Fruit fly (Drosophila melanogaster) whole organism, embryonic: ENCODE results near the gene bumpel.

Source experiments
- BEAF-32 ChIP-seq: fragments of 200-800 bp; sonication (Bioruptor generic); optimal IDR thresholded peaks from 3 replicates; lab custom pipeline; 2017; ENCODE audit warnings: missing biosample characterization, missing genetic modification characterization, mild to moderate bottlenecking, moderate library complexity, missing genetic modification reagents
- CG10321 ChIP-seq: fragments of 200-800 bp; sonication (Bioruptor generic); IDR thresholded peaks from 2 replicates; pipeline ENCODE4 v1.3.6; 2022; ENCODE audit warnings: missing biosample characterization, missing genetic modification characterization
- CG10366 ChIP-seq: fragments of 200-800 bp; sonication (Bioruptor generic); IDR thresholded peaks from 2 replicates; pipeline ENCODE4 v1.3.6; 2022; ENCODE audit warnings: missing biosample characterization, missing genetic modification characterization
- CG11085 ChIP-seq: fragments of 200-800 bp; sonication (Bioruptor generic); IDR thresholded peaks from 2 replicates; pipeline ENCODE4 v1.3.6; 2022; ENCODE audit warnings: missing biosample characterization, missing genetic modification characterization
- CG11093 ChIP-seq: fragments of 200-800 bp; sonication (Bioruptor generic); IDR thresholded peaks from 3 replicates; pipeline ENCODE4 v1.3.6; 2022; ENCODE audit warnings: missing biosample characterization, missing genetic modification characterization
- CG15479 ChIP-seq: fragments of 200-800 bp; sonication (Bioruptor generic); optimal IDR thresholded peaks from 3 replicates; lab custom pipeline; 2019; ENCODE audit warnings: missing biosample characterization, mild to moderate bottlenecking, missing genetic modification characterization, moderate library complexity
- CG15514 ChIP-seq: fragments of 200-800 bp; sonication (Bioruptor generic); optimal IDR thresholded peaks from 3 replicates; lab custom pipeline; 2017; ENCODE audit warnings: missing biosample characterization, missing genetic modification characterization, mild to moderate bottlenecking, moderate library complexity, missing genetic modification reagents
- CG16813 ChIP-seq: fragments of 200-800 bp; sonication (Bioruptor generic); IDR thresholded peaks from 3 replicates; pipeline ENCODE4 v1.3.6; 2022; ENCODE audit warnings: missing biosample characterization, missing genetic modification characterization; ENCODE audit not compliant: partially characterized antibody
- CG17186 ChIP-seq: fragments of 200-800 bp; sonication (Bioruptor generic); optimal IDR thresholded peaks from 3 replicates; lab custom pipeline; 2017; ENCODE audit warnings: missing biosample characterization, missing genetic modification reagents, missing genetic modification characterization
- CG17359 ChIP-seq: fragments of 200-800 bp; sonication (Bioruptor generic); optimal IDR thresholded peaks from 3 replicates; lab custom pipeline; 2018; ENCODE audit warnings: missing biosample characterization, mild to moderate bottlenecking, missing genetic modification characterization, moderate library complexity
- CG17802 ChIP-seq: fragments of 200-800 bp; sonication (Bioruptor generic); optimal IDR thresholded peaks from 2 replicates; lab custom pipeline; 2018; ENCODE audit warnings: missing biosample characterization, mild to moderate bottlenecking, missing genetic modification characterization, moderate library complexity
- CG2116 ChIP-seq: fragments of 200-800 bp; sonication (Bioruptor generic); optimal IDR thresholded peaks from 3 replicates; lab custom pipeline; 2018; ENCODE audit warnings: missing biosample characterization, mild to moderate bottlenecking, missing genetic modification characterization
- CG2199 ChIP-seq: fragments of 200-800 bp; sonication (Bioruptor generic); IDR thresholded peaks from 3 replicates; pipeline ENCODE4 v1.3.6; 2022; ENCODE audit warnings: missing biosample characterization, missing genetic modification characterization
- CG31224 ChIP-seq: fragments of 200-800 bp; sonication (Bioruptor generic); IDR thresholded peaks from 2 replicates; pipeline ENCODE4 v1.3.6; 2022; ENCODE audit warnings: missing biosample characterization, missing genetic modification characterization
- CG34376 ChIP-seq: fragments of 200-800 bp; sonication (Bioruptor generic); optimal IDR thresholded peaks from 2 replicates; lab custom pipeline; 2018; ENCODE audit warnings: missing biosample characterization, mild to moderate bottlenecking, missing genetic modification characterization
- CG43689 ChIP-seq: fragments of 200-800 bp; sonication (Bioruptor generic); IDR thresholded peaks from 2 replicates; pipeline ENCODE4 v1.3.6; 2022; ENCODE audit warnings: missing biosample characterization, missing genetic modification characterization
- CG6683 ChIP-seq: fragments of 200-800 bp; sonication (Bioruptor generic); optimal IDR thresholded peaks from 2 replicates; lab custom pipeline; 2017; ENCODE audit warnings: missing biosample characterization, mild to moderate bottlenecking, missing genetic modification characterization, missing genetic modification reagents
- CG6791 ChIP-seq: fragments of 200-800 bp; sonication (Bioruptor generic); IDR thresholded peaks from 3 replicates; pipeline ENCODE4 v1.3.6; 2022; ENCODE audit warnings: missing biosample characterization, missing genetic modification characterization; ENCODE audit not compliant: partially characterized antibody
- CG8388 ChIP-seq: fragments of 200-800 bp; sonication (Bioruptor generic); optimal IDR thresholded peaks from 2 replicates; lab custom pipeline; 2019; ENCODE audit warnings: missing biosample characterization, mild to moderate bottlenecking, missing genetic modification characterization, moderate library complexity
- CG8924 ChIP-seq: fragments of 200-800 bp; optimal IDR thresholded peaks from 3 replicates; lab custom pipeline; 2019; ENCODE audit warnings: missing biosample characterization, mild to moderate bottlenecking, missing genetic modification characterization, moderate library complexity
- CG9876 ChIP-seq: fragments of 200-800 bp; sonication (Bioruptor generic); optimal IDR thresholded peaks from 2 replicates; lab custom pipeline; 2016; ENCODE audit warnings: missing biosample characterization, missing genetic modification characterization
- CG9932 ChIP-seq: fragments of 200-800 bp; sonication (Bioruptor generic); IDR thresholded peaks from 2 replicates; pipeline ENCODE4 v1.3.6; 2022; ENCODE audit warnings: missing biosample characterization, missing genetic modification characterization
- Doc2 ChIP-seq: fragments of 200-800 bp; sonication (Bioruptor generic); IDR thresholded peaks from 2 replicates; pipeline ENCODE4 v1.3.6; 2022; ENCODE audit warnings: missing biosample characterization, missing genetic modification characterization
- Dref ChIP-seq: fragments of 200-800 bp; sonication (Bioruptor generic); IDR thresholded peaks from 2 replicates; pipeline ENCODE4 v1.3.6; 2022; ENCODE audit warnings: missing biosample characterization, missing genetic modification characterization
- Eip74EF ChIP-seq, 2 experiments: fragments of 200-800 bp in 1 of 2; fragments of >200 bp in 1 of 2; sonication (Bioruptor generic) in 1 of 2; optimal IDR thresholded peaks; 2 replicates each; lab custom pipeline; 2017 to 2019; ENCODE audit warnings: missing biosample characterization in 2 of 2, missing genetic modification characterization in 2 of 2, mild to moderate bottlenecking in 1 of 2, moderate library complexity in 1 of 2
- Fer3 ChIP-seq: fragments of 200-800 bp; sonication (Bioruptor generic); optimal IDR thresholded peaks from 2 replicates; lab custom pipeline; 2018; ENCODE audit warnings: missing biosample characterization, mild to moderate bottlenecking, missing genetic modification characterization, moderate library complexity
- Hr3 ChIP-seq: fragments of 200-800 bp; sonication (Bioruptor generic); optimal IDR thresholded peaks from 3 replicates; lab custom pipeline; 2016; ENCODE audit warnings: missing biosample characterization, missing genetic modification characterization
- MBD-R2 ChIP-seq: fragments of 200-800 bp; sonication (Bioruptor generic); IDR thresholded peaks from 2 replicates; pipeline ENCODE4 v1.3.6; 2022; ENCODE audit warnings: missing biosample characterization, missing genetic modification characterization
- NC2α ChIP-seq: fragments of 200-800 bp; sonication (Bioruptor generic); optimal IDR thresholded peaks from 2 replicates; lab custom pipeline; 2016; ENCODE audit warnings: missing biosample characterization, missing genetic modification characterization
- Nf-YC ChIP-seq: fragments of 200-800 bp; optimal IDR thresholded peaks from 3 replicates; lab custom pipeline; 2019; ENCODE audit warnings: missing biosample characterization, mild to moderate bottlenecking, missing genetic modification characterization, moderate library complexity
- Ptx1 ChIP-seq: fragments of 200-800 bp; sonication (Bioruptor generic); IDR thresholded peaks from 2 replicates; pipeline ENCODE4 v1.3.6; 2022; ENCODE audit warnings: missing biosample characterization, missing genetic modification characterization
- Sry-δ ChIP-seq: fragments of 200-800 bp; sonication (Bioruptor generic); optimal IDR thresholded peaks from 2 replicates; lab custom pipeline; 2016; ENCODE audit warnings: missing biosample characterization, missing genetic modification characterization
- Trl ChIP-seq, 3 experiments: fragments of >200 bp in 2 of 3; fragments of 200-800 bp in 1 of 3; sonication (Bioruptor generic) in 1 of 3; optimal IDR thresholded peaks; 2 replicates in 1 of 3; 3 replicates in 2 of 3; lab custom pipeline; 2016 to 2017; ENCODE audit warnings: missing biosample characterization in 1 of 3, missing genetic modification characterization in 1 of 3
- ap ChIP-seq: fragments of 200-800 bp; sonication (Bioruptor generic); IDR thresholded peaks from 2 replicates; pipeline ENCODE4 v1.3.6; 2022; ENCODE audit warnings: missing biosample characterization, missing genetic modification characterization
- ara ChIP-seq: fragments of 200-800 bp; sonication (Bioruptor generic); IDR thresholded peaks from 2 replicates; pipeline ENCODE4 v1.3.6; 2022; ENCODE audit warnings: missing biosample characterization, missing genetic modification characterization
- crc ChIP-seq: fragments of 200-800 bp; sonication (Bioruptor generic); optimal IDR thresholded peaks from 2 replicates; lab custom pipeline; 2016; ENCODE audit warnings: missing biosample characterization, missing genetic modification characterization
- crp ChIP-seq, 2 experiments: fragments of 200-800 bp; sonication (Bioruptor generic); optimal IDR thresholded peaks; 2 replicates in 1 of 2; 3 replicates in 1 of 2; lab custom pipeline; 2017; ENCODE audit warnings: missing biosample characterization in 2 of 2, missing genetic modification characterization in 2 of 2, mild to moderate bottlenecking in 1 of 2, moderate library complexity in 1 of 2
- exex ChIP-seq: fragments of 200-800 bp; sonication (Bioruptor generic); optimal IDR thresholded peaks from 4 replicates; lab custom pipeline; 2018; ENCODE audit warnings: missing biosample characterization, mild to moderate bottlenecking, missing genetic modification characterization, moderate library complexity
- fru ChIP-seq: fragments of >200 bp; optimal IDR thresholded peaks from 2 replicates; lab custom pipeline; 2017
- ftz-f1 ChIP-seq: fragments of 200-800 bp; sonication (Bioruptor generic); optimal IDR thresholded peaks from 2 replicates; lab custom pipeline; 2016; ENCODE audit warnings: missing biosample characterization, missing genetic modification characterization
- grn ChIP-seq: fragments of 200-800 bp; sonication (Bioruptor generic); optimal IDR thresholded peaks from 3 replicates; lab custom pipeline; 2017; ENCODE audit warnings: missing biosample characterization, missing genetic modification characterization
- gsb ChIP-seq: fragments of 200-800 bp; sonication (Bioruptor generic); IDR thresholded peaks from 2 replicates; pipeline ENCODE4 v1.3.6; 2022; ENCODE audit warnings: missing biosample characterization, missing genetic modification characterization
- klu ChIP-seq: fragments of 200-800 bp; sonication (Bioruptor generic); IDR thresholded peaks from 2 replicates; pipeline ENCODE4 v1.3.6; 2022; ENCODE audit warnings: missing biosample characterization, missing genetic modification characterization
- lab ChIP-seq: fragments of 200-800 bp; sonication (Bioruptor generic); optimal IDR thresholded peaks from 3 replicates; lab custom pipeline; 2017; ENCODE audit warnings: missing biosample characterization, missing genetic modification characterization, mild to moderate bottlenecking, moderate library complexity, missing genetic modification reagents
- lola ChIP-seq, 3 experiments: fragments of >200 bp in 2 of 3; fragments of 200-800 bp in 1 of 3; sonication (Bioruptor generic) in 1 of 3; optimal IDR thresholded peaks; 2 replicates each; lab custom pipeline; 2017 to 2019; ENCODE audit warnings: missing biosample characterization in 3 of 3, missing genetic modification characterization in 3 of 3, mild to moderate bottlenecking in 1 of 3, moderate library complexity in 1 of 3
- pum ChIP-seq: fragments of 200-800 bp; sonication (Bioruptor generic); optimal IDR thresholded peaks from 2 replicates; lab custom pipeline; 2016; ENCODE audit warnings: missing biosample characterization, missing genetic modification characterization
- sob ChIP-seq: fragments of 200-800 bp; sonication (Bioruptor generic); IDR thresholded peaks from 2 replicates; pipeline ENCODE4 v1.3.6; 2022; ENCODE audit warnings: missing biosample characterization, missing genetic modification characterization
- sug ChIP-seq: fragments of 200-800 bp; optimal IDR thresholded peaks from 2 replicates; lab custom pipeline; 2019; ENCODE audit warnings: missing biosample characterization, mild to moderate bottlenecking, missing genetic modification characterization, moderate library complexity
- vnd ChIP-seq: fragments of 200-800 bp; sonication (Bioruptor generic); IDR thresholded peaks from 3 replicates; pipeline ENCODE4 v1.3.6; 2022; ENCODE audit warnings: missing biosample characterization, missing genetic modification characterization; ENCODE audit not compliant: partially characterized antibody

The bumpel gene

DNA sequence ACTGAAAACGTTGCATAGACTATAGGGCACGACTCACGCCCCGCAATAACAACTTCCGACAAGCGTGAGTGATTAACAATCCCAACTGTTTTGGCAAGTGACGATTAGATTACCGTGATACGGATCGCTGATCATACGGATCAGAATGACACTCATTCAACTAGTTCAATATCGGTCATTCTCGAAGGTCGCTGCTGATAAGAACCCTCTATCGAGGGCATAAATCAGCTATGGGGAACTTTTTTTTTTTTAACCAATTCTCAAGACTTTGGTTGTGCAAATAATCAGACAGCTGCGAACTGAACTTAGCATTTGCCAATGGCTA, 40.3 kb upstream of the bumpel start:
- 0 out of 2 replicates have a peak, but pooled peaks have one; percentile 4 for TF ChIP-seq klu
- peak; percentile 28 for TF ChIP-seq CG34376 (GFP tag; lab: Kevin White, UChicago)
- no peak for TF ChIP-seq Doc2 (GFP tag; lab: Robert Waterston, UW)
- no peak for TF ChIP-seq NC2α (GFP tag; lab: Kevin White, UChicago)
- TF ChIP-seq sug (tag; lab: Kevin White, UChicago), result peak; percentile 40
- no peak for TF ChIP-seq Hr3
- TF ChIP-seq crp (GFP tag; optimal IDR thresholded peaks at IDR 0.05; lab: Kevin White, UChicago), result no peak
- no peak for TF ChIP-seq MBD-R2 (GFP tag; lab: Robert Waterston, UW)
- TF ChIP-seq CG6683 (GFP tag; lab: Kevin White, UChicago), result no peak
- TF ChIP-seq CG43689, result no peak
- peak; percentile 65 for TF ChIP-seq exex (tag; lab: Kevin White, UChicago)
- TF ChIP-seq ftz-f1, result peak; percentile 27
- TF ChIP-seq sob (GFP tag; lab: Robert Waterston, UW), result no peak; the same call in 1 of the 2 replicates
- TF ChIP-seq CG31224 (GFP tag; lab: Robert Waterston, UW), result no peak
- TF ChIP-seq Eip74EF (GFP tag; optimal IDR thresholded peaks at IDR 0.05; lab: Kevin White, UChicago), result no peak
- no peak for TF ChIP-seq CG15514 (GFP tag; lab: Kevin White, UChicago)
- TF ChIP-seq CG15479 (GFP tag; lab: Kevin White, UChicago), result no peak
- TF ChIP-seq CG10366 (GFP tag; lab: Robert Waterston, UW), result no peak
- no peak for TF ChIP-seq Trl (optimal IDR thresholded peaks at IDR 0.05; lab: Kevin White, UChicago)
- no peak for TF ChIP-seq Trl (GFP tag; optimal IDR thresholded peaks at IDR 0.05; lab: Kevin White, UChicago)
- no peak for TF ChIP-seq Fer3 (tag; lab: Kevin White, UChicago)
- no peak for TF ChIP-seq CG17802 (tag; lab: Kevin White, UChicago)
- no peak for TF ChIP-seq Nf-YC (tag; lab: Kevin White, UChicago)
- no peak for TF ChIP-seq CG17359 (tag; lab: Kevin White, UChicago)
- TF ChIP-seq CG8388, result no peak
- no peak for TF ChIP-seq Dref
- peak; percentile 92 for TF ChIP-seq grn (GFP tag; lab: Kevin White, UChicago)
- 0 out of 3 replicates have a peak, but pooled peaks have one; percentile 23 for TF ChIP-seq vnd (GFP tag; lab: Robert Waterston, UW)
- no peak for TF ChIP-seq CG2199 (GFP tag; lab: Robert Waterston, UW)

DNA sequence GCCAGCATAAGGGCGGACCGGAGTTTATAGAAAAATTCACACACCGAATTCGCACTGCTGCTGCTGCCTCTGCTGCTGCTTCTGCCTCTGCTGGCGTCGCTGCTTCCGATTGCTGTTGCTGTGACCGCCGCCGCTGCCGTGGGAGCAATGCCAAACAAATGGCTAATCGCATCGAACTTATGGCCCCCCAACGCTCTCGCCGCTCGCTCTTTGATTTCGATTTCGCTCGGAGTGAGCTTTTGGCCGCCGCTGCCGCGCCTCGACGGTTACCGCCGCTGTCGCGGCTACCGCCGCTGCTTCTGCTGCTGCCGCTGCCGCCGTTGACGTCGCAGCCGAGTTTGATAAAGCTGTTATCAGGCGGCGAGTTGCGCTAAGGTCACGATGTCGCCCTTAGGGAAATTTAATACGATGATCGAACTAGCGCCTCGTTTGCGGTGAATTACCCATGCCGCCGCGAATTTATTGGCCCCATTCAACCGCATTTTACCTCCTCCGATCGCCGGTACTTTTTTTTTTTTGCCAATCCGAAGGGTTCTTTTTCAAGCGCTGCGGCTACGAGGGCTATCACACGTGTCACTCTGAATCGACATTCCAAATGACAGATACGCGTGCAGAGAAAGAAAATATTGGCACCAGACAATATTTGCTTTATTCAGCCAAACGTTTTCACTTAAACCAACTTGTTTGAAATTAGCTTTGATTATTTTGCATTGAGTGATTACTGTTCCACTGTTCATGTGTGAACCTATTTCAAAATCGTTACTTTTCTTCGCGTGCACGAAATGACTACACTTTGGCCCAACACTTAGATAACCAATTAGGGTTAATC, 39.8 kb upstream of the bumpel start:
- TF ChIP-seq CG9876 (GFP tag; lab: Kevin White, UChicago) (peak; percentile 37), lab (GFP tag; lab: Kevin White, UChicago) (peak; percentile 86), gsb (GFP tag; lab: Robert Waterston, UW) (peak; percentile 83), Sry-δ (GFP tag; lab: Kevin White, UChicago) (peak; percentile 25), CG6791 (no peak), CG11085 (GFP tag; lab: Robert Waterston, UW) (peak; percentile 71), ara (peak; percentile 67; the same call in 1 of the 2 replicates), CG9932 (GFP tag; lab: Robert Waterston, UW) (peak; percentile 75), lola (GFP tag; optimal IDR thresholded peaks at IDR 0.05; lab: Kevin White, UChicago) (no peak), CG11093 (GFP tag; lab: Robert Waterston, UW) (peak; percentile 59; the same call in 2 of the 3 replicates), BEAF-32 (GFP tag; lab: Kevin White, UChicago) (no peak), CG2116 (GFP tag; lab: Kevin White, UChicago) (peak; percentile 13), CG10321 (GFP tag; lab: Robert Waterston, UW) (no peak), CG8924 (peak; percentile 48), crc (GFP tag; lab: Kevin White, UChicago) (peak; percentile 27), Ptx1 (GFP tag; lab: Robert Waterston, UW) (peak; percentile 86), CG17186 (no peak), pum (peak; percentile 69), CG2199 (GFP tag; lab: Robert Waterston, UW) (0 out of 3 replicates have a peak, but pooled peaks have one; percentile 37), CG16813 (GFP tag; lab: Robert Waterston, UW) (no peak), fru (lab: Kevin White, UChicago) (no peak), ap (GFP tag; lab: Robert Waterston, UW) (peak; percentile 41; the same call in 1 of the 2 replicates)
